Worm (Caenorhabditis elegans) whole organism, early embryonic: Measurements from ENCODE around the gene F59B2.3.

ENCODE experiments used
- B0310.2 ChIP-seq: sonication (generic microtip); optimal IDR thresholded peaks from 2 replicates; lab custom pipeline; 2016; ENCODE audit warnings: mild to moderate bottlenecking, missing genetic modification characterization, missing compliant biosample characterization
- F13C5.2 ChIP-seq: sonication (generic microtip); optimal IDR thresholded peaks from 2 replicates; lab custom pipeline; 2017; ENCODE audit warnings: mild to moderate bottlenecking, missing genetic modification characterization, inconsistent platforms, missing compliant biosample characterization
- ama-1 ChIP-seq: fragments of 150-350 bp; optimal IDR thresholded peaks from 2 replicates; lab custom pipeline; 2014
- ceh-13 ChIP-seq: fragments of 200-800 bp; sonication (Bioruptor generic); optimal IDR thresholded peaks from 2 replicates; lab custom pipeline; 2018; ENCODE audit warnings: mild to moderate bottlenecking, missing genetic modification characterization, missing compliant biosample characterization
- flt-1 ChIP-seq: fragments of 200-800 bp; sonication (Bioruptor generic); IDR thresholded peaks from 2 replicates; pipeline ENCODE4 v1.3.6; 2022; ENCODE audit warnings: missing genetic modification characterization, missing compliant biosample characterization
- hmbx-1 ChIP-seq: sonication (generic microtip); optimal IDR thresholded peaks from 2 replicates; lab custom pipeline; 2016; ENCODE audit warnings: mild to moderate bottlenecking, missing genetic modification characterization, missing compliant biosample characterization
- hmg-4 ChIP-seq: fragments of 200-800 bp; sonication (Bioruptor generic); optimal IDR thresholded peaks from 2 replicates; lab custom pipeline; 2018; ENCODE audit warnings: mild to moderate bottlenecking, missing genetic modification characterization, missing compliant biosample characterization
- pes-1 ChIP-seq: fragments of 200-800 bp; sonication (Bioruptor generic); IDR thresholded peaks from 2 replicates; pipeline ENCODE4 v1.3.6; 2022; ENCODE audit warnings: missing genetic modification reagents, missing genetic modification characterization, missing compliant biosample characterization
- scrt-1 ChIP-seq: fragments of 200-800 bp; sonication (Bioruptor generic); IDR thresholded peaks from 2 replicates; pipeline ENCODE4 v1.3.6; 2022; ENCODE audit warnings: missing genetic modification characterization, missing compliant biosample characterization
- tra-4 ChIP-seq: sonication (generic microtip); optimal IDR thresholded peaks from 2 replicates; lab custom pipeline; 2017; ENCODE audit warnings: missing genetic modification characterization, missing compliant biosample characterization

ce11 chrIII:9026951-9027350 is 27.4 kb upstream of the F59B2.3 start, which contains the start of gene F59B2.13:
- TF ChIP-seq F13C5.2 (tag; lab: Kevin White, UChicago) (no peak), B0310.2 (no peak), flt-1 (GFP tag; lab: Robert Waterston, UW) (no peak), ama-1 (lab: Kevin White, UChicago) (no peak), hmbx-1 (no peak), tra-4 (no peak), ceh-13 (no peak), hmg-4 (GFP tag; lab: Kevin White, UChicago) (no peak), scrt-1 (GFP tag; lab: Robert Waterston, UW) (no peak), pes-1 (GFP tag; lab: Robert Waterston, UW) (no peak)
